Fruit fly (Drosophila melanogaster) whole organism, embryonic: ENCODE data around the gene brv3.
A peak's percentile ranks its signal among the peaks of the same experiment; 100 is the strongest.

Experiments used
- Atf3 ChIP-seq: fragments of 200-800 bp; sonication (Bioruptor generic); optimal IDR thresholded peaks from 3 replicates; lab custom pipeline; 2016; ENCODE audit warnings: missing biosample characterization, missing genetic modification characterization
- CG10267 ChIP-seq: fragments of 200-800 bp; sonication (Bioruptor generic); optimal IDR thresholded peaks from 2 replicates; lab custom pipeline; 2018; ENCODE audit warnings: missing biosample characterization, mild to moderate bottlenecking, missing genetic modification characterization, moderate library complexity
- CG11247 ChIP-seq: fragments of 200-800 bp; sonication (Bioruptor generic); IDR thresholded peaks from 2 replicates; pipeline ENCODE4 v1.3.6; 2022; ENCODE audit warnings: missing biosample characterization, missing genetic modification characterization
- CG12219 ChIP-seq: fragments of 200-800 bp; sonication (Bioruptor generic); optimal IDR thresholded peaks from 3 replicates; lab custom pipeline; 2018; ENCODE audit warnings: missing biosample characterization, mild to moderate bottlenecking, missing genetic modification characterization
- CG15073 ChIP-seq: fragments of 200-800 bp; sonication (Bioruptor generic); optimal IDR thresholded peaks from 2 replicates; lab custom pipeline; 2016; ENCODE audit warnings: missing biosample characterization, missing genetic modification characterization
- CG15269 ChIP-seq: fragments of 200-800 bp; sonication (Bioruptor generic); optimal IDR thresholded peaks from 2 replicates; lab custom pipeline; 2018; ENCODE audit warnings: missing biosample characterization, mild to moderate bottlenecking, missing genetic modification characterization, moderate library complexity
- CG15479 ChIP-seq: fragments of 200-800 bp; sonication (Bioruptor generic); optimal IDR thresholded peaks from 3 replicates; lab custom pipeline; 2019; ENCODE audit warnings: missing biosample characterization, mild to moderate bottlenecking, missing genetic modification characterization, moderate library complexity
- CG1602 ChIP-seq: fragments of 200-800 bp; sonication (Bioruptor generic); optimal IDR thresholded peaks from 3 replicates; lab custom pipeline; 2016; ENCODE audit warnings: missing biosample characterization, missing genetic modification characterization
- CG17186 ChIP-seq: fragments of 200-800 bp; sonication (Bioruptor generic); optimal IDR thresholded peaks from 3 replicates; lab custom pipeline; 2017; ENCODE audit warnings: missing biosample characterization, missing genetic modification reagents, missing genetic modification characterization
- CG17328 ChIP-seq: fragments of 200-800 bp; sonication (Bioruptor generic); IDR thresholded peaks from 2 replicates; pipeline ENCODE4 v1.3.6; 2022; ENCODE audit warnings: missing biosample characterization, missing genetic modification characterization
- CG2889 ChIP-seq: fragments of 200-800 bp; sonication (Bioruptor generic); IDR thresholded peaks from 3 replicates; pipeline ENCODE4 v1.3.6; 2022; ENCODE audit warnings: missing biosample characterization, missing genetic modification characterization
- CG3407 ChIP-seq: fragments of 200-800 bp; sonication (Bioruptor generic); optimal IDR thresholded peaks from 2 replicates; lab custom pipeline; 2018; ENCODE audit warnings: missing biosample characterization, mild to moderate bottlenecking, missing genetic modification characterization
- CG3847 ChIP-seq: fragments of 200-800 bp; sonication (Bioruptor generic); IDR thresholded peaks from 2 replicates; pipeline ENCODE4 v1.3.6; 2022; ENCODE audit warnings: missing biosample characterization, missing genetic modification characterization
- CG7839 ChIP-seq: fragments of 200-800 bp; sonication (Bioruptor generic); optimal IDR thresholded peaks from 3 replicates; lab custom pipeline; 2018; ENCODE audit warnings: missing biosample characterization, mild to moderate bottlenecking, missing genetic modification characterization, moderate library complexity
- CG8944 ChIP-seq: fragments of 200-800 bp; sonication (Bioruptor generic); optimal IDR thresholded peaks from 3 replicates; lab custom pipeline; 2016; ENCODE audit warnings: missing biosample characterization, missing genetic modification characterization
- CG9437 ChIP-seq: fragments of 200-800 bp; sonication (Bioruptor generic); optimal IDR thresholded peaks from 2 replicates; lab custom pipeline; 2018; ENCODE audit warnings: missing biosample characterization, mild to moderate bottlenecking, missing genetic modification characterization
- CTCF ChIP-seq: fragments of 200-800 bp; sonication (Bioruptor generic); optimal IDR thresholded peaks from 2 replicates; lab custom pipeline; 2017; ENCODE audit warnings: missing biosample characterization, mild to moderate bottlenecking, missing genetic modification characterization, moderate library complexity
- CkIIα-i1 ChIP-seq: fragments of 200-800 bp; sonication (Bioruptor generic); IDR thresholded peaks from 2 replicates; pipeline ENCODE4 v1.3.6; 2022; ENCODE audit warnings: missing biosample characterization, missing genetic modification characterization
- Elba2 ChIP-seq: fragments of 200-800 bp; sonication (Bioruptor generic); optimal IDR thresholded peaks from 3 replicates; lab custom pipeline; 2016; ENCODE audit warnings: missing biosample characterization, missing genetic modification characterization
- H2.0 ChIP-seq: fragments of 200-800 bp; sonication (Bioruptor generic); IDR thresholded peaks from 2 replicates; pipeline ENCODE4 v1.3.6; 2022; ENCODE audit warnings: missing biosample characterization, missing genetic modification characterization
- HLH54F ChIP-seq: fragments of 200-800 bp; sonication (Bioruptor generic); optimal IDR thresholded peaks from 3 replicates; lab custom pipeline; 2016; ENCODE audit warnings: missing biosample characterization, missing genetic modification characterization
- Hmr ChIP-seq: fragments of 200-800 bp; sonication (Bioruptor generic); optimal IDR thresholded peaks from 3 replicates; lab custom pipeline; 2017; ENCODE audit warnings: mild to moderate bottlenecking, missing biosample characterization, missing genetic modification reagents, missing genetic modification characterization
- Hr51 ChIP-seq, 2 experiments: fragments of 200-800 bp; sonication (Bioruptor generic); optimal IDR thresholded peaks; 2 replicates in 1 of 2; 3 replicates in 1 of 2; lab custom pipeline; 2016 to 2018; ENCODE audit warnings: missing biosample characterization in 2 of 2, missing genetic modification characterization in 2 of 2, mild to moderate bottlenecking in 1 of 2, moderate library complexity in 1 of 2
- MESR4 ChIP-seq: fragments of 200-800 bp; sonication (Bioruptor generic); optimal IDR thresholded peaks from 2 replicates; lab custom pipeline; 2018; ENCODE audit warnings: missing biosample characterization, mild to moderate bottlenecking, missing genetic modification characterization, moderate library complexity
- Neu2 ChIP-seq: fragments of 200-800 bp; sonication (Bioruptor generic); optimal IDR thresholded peaks from 3 replicates; lab custom pipeline; 2016; ENCODE audit warnings: missing biosample characterization, missing genetic modification characterization, borderline replicate concordance
- Optix ChIP-seq: fragments of 200-800 bp; sonication (Bioruptor generic); IDR thresholded peaks from 3 replicates; pipeline ENCODE4 v1.3.6; 2022; ENCODE audit warnings: missing biosample characterization, missing genetic modification characterization
- Spps ChIP-seq: fragments of 200-800 bp; sonication (Bioruptor generic); optimal IDR thresholded peaks from 2 replicates; lab custom pipeline; 2018; ENCODE audit warnings: missing biosample characterization, mild to moderate bottlenecking, missing genetic modification characterization
- Vsx1 ChIP-seq: fragments of 200-800 bp; sonication (Bioruptor generic); optimal IDR thresholded peaks from 2 replicates; lab custom pipeline; 2017; ENCODE audit warnings: missing biosample characterization, mild to moderate bottlenecking, missing genetic modification characterization, missing genetic modification reagents
- ab ChIP-seq: fragments of 200-800 bp; sonication (Bioruptor generic); optimal IDR thresholded peaks from 2 replicates; lab custom pipeline; 2016; ENCODE audit warnings: missing biosample characterization, missing genetic modification characterization
- amos ChIP-seq: fragments of 200-800 bp; sonication (Bioruptor generic); IDR thresholded peaks from 2 replicates; pipeline ENCODE4 v1.3.6; 2022; ENCODE audit warnings: missing biosample characterization, missing genetic modification characterization; ENCODE audit not compliant: partially characterized antibody
- chif ChIP-seq, 2 experiments: fragments of 200-800 bp; sonication (Bioruptor generic); optimal IDR thresholded peaks; 3 replicates each; lab custom pipeline; 2016; ENCODE audit warnings: missing biosample characterization in 2 of 2, missing genetic modification characterization in 2 of 2
- fd96Cb ChIP-seq: fragments of 200-800 bp; sonication (Bioruptor generic); optimal IDR thresholded peaks from 2 replicates; lab custom pipeline; 2018; ENCODE audit warnings: missing biosample characterization, mild to moderate bottlenecking, missing genetic modification characterization, moderate library complexity
- grau ChIP-seq: fragments of 200-800 bp; optimal IDR thresholded peaks from 3 replicates; lab custom pipeline; 2019; ENCODE audit warnings: missing biosample characterization, mild to moderate bottlenecking, missing genetic modification characterization, moderate library complexity
- gro ChIP-seq: fragments of 200-800 bp; sonication (Bioruptor generic); optimal IDR thresholded peaks from 2 replicates; lab custom pipeline; 2016; ENCODE audit warnings: missing biosample characterization, missing genetic modification characterization
- hkb ChIP-seq, 2 experiments: fragments of 200-800 bp in 1 of 2; fragments of >200 bp in 1 of 2; sonication (Bioruptor generic) in 1 of 2; IDR thresholded peaks in 1 of 2; optimal IDR thresholded peaks in 1 of 2; 2 replicates each; pipeline versions ENCODE4 v1.3.6 to Lab custom; 2017 to 2022; ENCODE audit warnings: missing biosample characterization in 1 of 2, missing genetic modification characterization in 1 of 2
- jumu ChIP-seq: fragments of 200-800 bp; sonication (Bioruptor generic); optimal IDR thresholded peaks from 3 replicates; lab custom pipeline; 2016; ENCODE audit warnings: missing biosample characterization, missing genetic modification characterization
- pan ChIP-seq, 4 experiments: fragments of >200 bp in 3 of 4; fragments of 200-800 bp in 1 of 4; sonication (Bioruptor generic) in 1 of 4; optimal IDR thresholded peaks in 3 of 4; IDR thresholded peaks in 1 of 4; 2 replicates each; pipeline versions ENCODE4 v1.3.6 to Lab custom; 2017 to 2022; ENCODE audit warnings: missing biosample characterization in 2 of 4, missing genetic modification characterization in 2 of 4, mixed read lengths in 1 of 4
- phol ChIP-seq: fragments of 200-800 bp; sonication (Bioruptor generic); optimal IDR thresholded peaks from 3 replicates; lab custom pipeline; 2018; ENCODE audit warnings: missing biosample characterization, mild to moderate bottlenecking, missing genetic modification characterization, moderate library complexity
- prd ChIP-seq, 3 experiments: fragments of >200 bp in 2 of 3; fragments of 200-800 bp in 1 of 3; sonication (Bioruptor generic) in 1 of 3; optimal IDR thresholded peaks in 2 of 3; IDR thresholded peaks in 1 of 3; 2 replicates in 2 of 3; 3 replicates in 1 of 3; pipeline versions ENCODE4 v1.3.6 to Lab custom; 2017 to 2022; ENCODE audit warnings: missing biosample characterization in 1 of 3, missing genetic modification characterization in 1 of 3
- so ChIP-seq: fragments of 200-800 bp; sonication (Bioruptor generic); IDR thresholded peaks from 3 replicates; pipeline ENCODE4 v1.3.6; 2022; ENCODE audit warnings: missing biosample characterization, missing genetic modification characterization
- tap ChIP-seq: fragments of 200-800 bp; optimal IDR thresholded peaks from 3 replicates; lab custom pipeline; 2019; ENCODE audit warnings: missing biosample characterization, mild to moderate bottlenecking, missing genetic modification characterization, moderate library complexity
- trem ChIP-seq: fragments of 200-800 bp; optimal IDR thresholded peaks from 3 replicates; lab custom pipeline; 2019; ENCODE audit warnings: missing biosample characterization, mild to moderate bottlenecking, missing genetic modification characterization, moderate library complexity
- ttk ChIP-seq: fragments of 200-800 bp; sonication (Bioruptor generic); IDR thresholded peaks from 2 replicates; pipeline ENCODE4 v2.1.2; 2022; ENCODE audit warnings: missing biosample characterization, missing genetic modification characterization
- unpg ChIP-seq: fragments of 200-800 bp; sonication (Bioruptor generic); optimal IDR thresholded peaks from 3 replicates; lab custom pipeline; 2018; ENCODE audit warnings: missing biosample characterization, mild to moderate bottlenecking, missing genetic modification characterization, moderate library complexity
- vnd ChIP-seq: fragments of 200-800 bp; sonication (Bioruptor generic); IDR thresholded peaks from 3 replicates; pipeline ENCODE4 v1.3.6; 2022; ENCODE audit warnings: missing biosample characterization, missing genetic modification characterization; ENCODE audit not compliant: partially characterized antibody
- wdn ChIP-seq: fragments of 200-800 bp; sonication (Bioruptor generic); IDR thresholded peaks from 2 replicates; pipeline ENCODE4 v1.3.6; 2022; ENCODE audit warnings: missing biosample characterization, missing genetic modification characterization
- zfh2 ChIP-seq: fragments of 200-800 bp; sonication (Bioruptor generic); optimal IDR thresholded peaks from 2 replicates; lab custom pipeline; 2016; ENCODE audit warnings: missing biosample characterization, missing genetic modification characterization

Gene brv3

DNA sequence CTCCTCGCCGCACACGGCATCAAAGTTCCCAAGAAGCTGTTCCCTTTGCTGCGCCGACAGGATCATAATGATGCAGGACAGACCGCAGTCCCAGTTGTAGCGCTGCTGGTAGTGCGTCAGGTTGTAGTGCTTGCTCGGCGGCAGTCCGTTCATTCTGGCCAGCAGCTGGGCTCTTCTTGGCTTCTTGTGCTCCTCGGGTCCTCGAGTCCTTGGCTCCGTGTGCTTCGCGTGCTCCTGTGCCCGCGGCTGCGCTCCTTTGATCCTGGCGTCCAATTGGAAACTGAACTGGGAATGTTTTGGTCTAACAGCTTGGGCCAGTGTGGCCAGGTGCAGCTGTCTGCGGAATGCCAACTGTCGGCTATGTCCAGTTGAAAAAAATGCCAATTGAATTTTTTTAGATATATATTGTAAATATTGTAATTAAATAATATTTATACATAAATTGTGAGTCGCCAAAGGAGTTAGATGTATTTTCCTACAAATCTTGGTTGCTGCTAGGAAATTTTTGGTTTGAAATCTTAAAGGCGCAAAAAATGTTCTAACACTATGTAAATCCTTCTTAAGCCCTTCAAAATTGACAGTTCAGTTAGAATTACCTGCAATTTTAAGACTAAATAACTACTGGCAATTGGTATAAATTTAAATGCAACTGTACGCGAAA is 39.2 kb downstream of the brv3 start, which contains the start of gene CG13760 (continued):
- no peak for TF ChIP-seq Hr51 (GFP tag; optimal IDR thresholded peaks at IDR 0.05; lab: Kevin White, UChicago)
- no peak for TF ChIP-seq ab
- TF ChIP-seq Atf3 (GFP tag; lab: Kevin White, UChicago) = no peak
- no peak for TF ChIP-seq CG12219 (GFP tag; lab: Kevin White, UChicago)
- peak; percentile 53 for TF ChIP-seq MESR4
- TF ChIP-seq Optix (GFP tag; lab: Robert Waterston, UW) = no peak
- no peak for TF ChIP-seq CG17186
- no peak for TF ChIP-seq Spps (tag; lab: Kevin White, UChicago)
- TF ChIP-seq zfh2 = no peak
- no peak for TF ChIP-seq Neu2 (GFP tag; lab: Kevin White, UChicago)
- TF ChIP-seq CG3847 (GFP tag; lab: Robert Waterston, UW) = 0 out of 2 replicates have a peak, but pooled peaks have one; percentile 38
- TF ChIP-seq CG10267 = peak; percentile 19
- no peak for TF ChIP-seq hkb (optimal IDR thresholded peaks at IDR 0.05; lab: Kevin White, UChicago)
- no peak for TF ChIP-seq hkb (GFP tag; IDR thresholded peaks at IDR 0.05; lab: Robert Waterston, UW)
- no peak for TF ChIP-seq jumu
- TF ChIP-seq tap (tag; lab: Kevin White, UChicago) = no peak
- TF ChIP-seq amos (GFP tag; lab: Robert Waterston, UW) = peak; percentile 13; the same call in 1 of the 2 replicates
- TF ChIP-seq CG9437 (GFP tag; lab: Kevin White, UChicago) = no peak
- TF ChIP-seq vnd (GFP tag; lab: Robert Waterston, UW) = no peak
- TF ChIP-seq gro = no peak
- TF ChIP-seq Vsx1 (GFP tag; lab: Kevin White, UChicago) = no peak
- no peak for TF ChIP-seq CG17328 (GFP tag; lab: Robert Waterston, UW)
- TF ChIP-seq Elba2 (GFP tag; lab: Kevin White, UChicago) = peak; percentile 56
- no peak for TF ChIP-seq H2.0 (GFP tag; lab: Robert Waterston, UW)
- TF ChIP-seq CG2889 (GFP tag; lab: Robert Waterston, UW) = no peak
- peak; percentile 63 for TF ChIP-seq phol (tag; lab: Kevin White, UChicago)
- no peak for TF ChIP-seq CkIIα-i1 (GFP tag; lab: Robert Waterston, UW)
- TF ChIP-seq fd96Cb (tag; lab: Kevin White, UChicago) = no peak
- no peak for TF ChIP-seq HLH54F (GFP tag; lab: Kevin White, UChicago)
- TF ChIP-seq pan (optimal IDR thresholded peaks at IDR 0.05; lab: Kevin White, UChicago) = no peak
- TF ChIP-seq pan (GFP tag; optimal IDR thresholded peaks at IDR 0.05 in 1 of 2, IDR thresholded peaks at IDR 0.05 in 1 of 2) = peak in 1 of 2 experiments; percentile 15
- TF ChIP-seq unpg (GFP tag; lab: Kevin White, UChicago) = no peak
- no peak for TF ChIP-seq Hmr (GFP tag; lab: Kevin White, UChicago)
- no peak for TF ChIP-seq wdn (GFP tag; lab: Robert Waterston, UW)
- TF ChIP-seq CG15269 (tag; lab: Kevin White, UChicago) = no peak
- TF ChIP-seq prd (optimal IDR thresholded peaks at IDR 0.05; lab: Kevin White, UChicago) = no peak
- TF ChIP-seq prd (GFP tag; IDR thresholded peaks at IDR 0.05; lab: Robert Waterston, UW) = no peak; the same call in 2 of the 3 replicates
- no peak for TF ChIP-seq CTCF
- peak; percentile 2 for TF ChIP-seq CG1602 (GFP tag; lab: Kevin White, UChicago)
- no peak for TF ChIP-seq CG11247 (GFP tag; lab: Robert Waterston, UW)
- no peak for TF ChIP-seq ttk (GFP tag; lab: Robert Waterston, UW)
- TF ChIP-seq grau (tag; lab: Kevin White, UChicago) = no peak
- peak; percentile 5 for TF ChIP-seq CG7839 (tag; lab: Kevin White, UChicago)
- TF ChIP-seq CG15073 = no peak
- TF ChIP-seq chif (GFP tag; optimal IDR thresholded peaks at IDR 0.05; lab: Kevin White, UChicago) = no peak
- TF ChIP-seq trem (tag; lab: Kevin White, UChicago) = peak; percentile 71
- no peak for TF ChIP-seq CG3407 (GFP tag; lab: Kevin White, UChicago)
- TF ChIP-seq CG15479 (GFP tag; lab: Kevin White, UChicago) = no peak
- no peak for TF ChIP-seq so (GFP tag; lab: Robert Waterston, UW)
- no peak for TF ChIP-seq CG8944 (GFP tag; lab: Kevin White, UChicago)
